Worm (Caenorhabditis elegans) whole organism, young adult: ENCODE results near the gene zfp-1.

Experiments used
- F23B12.7 ChIP-seq: sonication (generic microtip); optimal IDR thresholded peaks from 2 replicates; lab custom pipeline; 2017; ENCODE audit warnings: missing genetic modification characterization, mild to moderate bottlenecking, missing compliant biosample characterization, antibody characterized with exemption, moderate library complexity; ENCODE audit not compliant: insufficient read depth
- T26A5.8 ChIP-seq: sonication (generic microtip); optimal IDR thresholded peaks from 2 replicates; lab custom pipeline; 2016; ENCODE audit warnings: missing genetic modification characterization, missing compliant biosample characterization
- ama-1 ChIP-seq, 3 experiments: fragments of 150-350 bp in 1 of 3; sonication (generic microtip) in 2 of 3; optimal IDR thresholded peaks; 2 replicates each; lab custom pipeline; 2014 to 2018; ENCODE audit warnings: missing biosample characterization in 2 of 3, missing genetic modification characterization in 2 of 3, missing genetic modification reagents in 2 of 3
- dpl-1 ChIP-seq: fragments of 150-350 bp; optimal IDR thresholded peaks from 2 replicates; lab custom pipeline; 2014; ENCODE audit warnings: missing biosample characterization, missing genetic modification reagents, missing genetic modification characterization
- ets-4 ChIP-seq: fragments of 200-800 bp; sonication (Bioruptor generic); optimal IDR thresholded peaks from 2 replicates; lab custom pipeline; 2018; ENCODE audit warnings: mild to moderate bottlenecking, missing genetic modification characterization, missing compliant biosample characterization
- lin-54 ChIP-seq: fragments of 200-800 bp; sonication (Bioruptor generic); optimal IDR thresholded peaks from 2 replicates; lab custom pipeline; 2018; ENCODE audit warnings: mild to moderate bottlenecking, missing genetic modification characterization, missing compliant biosample characterization
- pha-4 ChIP-seq: fragments of 150-350 bp; sonication (generic microtip); optimal IDR thresholded peaks from 2 replicates; lab custom pipeline; 2014; ENCODE audit warnings: missing biosample characterization, missing genetic modification reagents, missing genetic modification characterization
- unc-130 ChIP-seq: sonication (generic microtip); optimal IDR thresholded peaks from 2 replicates; lab custom pipeline; 2016; ENCODE audit warnings: missing genetic modification reagents, missing genetic modification characterization, missing compliant biosample characterization
- unc-62 ChIP-seq: fragments of 150-350 bp; optimal IDR thresholded peaks from 2 replicates; lab custom pipeline; 2014; ENCODE audit warnings: missing biosample characterization, missing genetic modification reagents, missing genetic modification characterization
- ztf-3 ChIP-seq: fragments of 200-800 bp; sonication (Bioruptor generic); optimal IDR thresholded peaks from 2 replicates; lab custom pipeline; 2018; ENCODE audit warnings: mild to moderate bottlenecking, missing genetic modification characterization, missing compliant biosample characterization

DNA sequence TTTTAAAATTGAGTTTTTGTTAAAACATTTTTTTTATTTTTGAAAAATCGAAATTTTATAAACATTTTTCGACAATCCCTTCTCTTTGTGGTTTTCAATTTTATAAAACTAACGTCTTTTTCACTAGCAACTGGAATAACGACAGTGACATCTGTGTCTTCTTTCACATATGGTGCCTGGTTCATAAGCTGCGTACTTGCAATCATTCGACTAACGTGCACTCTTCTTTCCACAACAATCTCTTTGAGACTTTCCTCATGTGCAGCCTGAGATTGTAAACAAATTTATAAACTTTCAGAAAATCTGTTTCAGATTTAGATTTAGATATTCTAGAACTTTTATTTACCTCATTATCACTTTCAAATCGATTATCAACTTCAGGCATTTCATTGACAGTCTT, 26.3 kb upstream of the zfp-1 start:
- no peak for TF ChIP-seq unc-62
- no peak for TF ChIP-seq dpl-1
- TF ChIP-seq ets-4 (GFP tag; lab: Kevin White, UChicago) = no peak
- no peak for TF ChIP-seq T26A5.8 (tag; lab: Kevin White, UChicago)
- no peak for TF ChIP-seq ztf-3 (GFP tag; lab: Kevin White, UChicago)
- no peak for TF ChIP-seq ama-1 (optimal IDR thresholded peaks at IDR 0.05; lab: Kevin White, UChicago)
- no peak for TF ChIP-seq ama-1 (GFP tag; optimal IDR thresholded peaks at IDR 0.05; lab: Kevin White, UChicago)
- TF ChIP-seq lin-54 (GFP tag; lab: Kevin White, UChicago) = no peak
- TF ChIP-seq unc-130 (GFP tag; lab: Kevin White, UChicago) = no peak
- TF ChIP-seq F23B12.7 (tag; lab: Kevin White, UChicago) = no peak
- TF ChIP-seq pha-4 (tag; lab: Kevin White, UChicago) = no peak
